Fruit fly (Drosophila melanogaster) whole organism, adult: ENCODE measurements around the gene HisRS.
A peak's percentile ranks its signal among the peaks of the same experiment; 100 is the strongest.

ENCODE experiments used
- CG11617 ChIP-seq: fragments of 200-800 bp; sonication (Bioruptor generic); optimal IDR thresholded peaks from 2 replicates; lab custom pipeline; 2017; ENCODE audit warnings: mild to moderate bottlenecking, missing biosample characterization, missing genetic modification reagents, missing genetic modification characterization
- CG14711 ChIP-seq: fragments of 200-800 bp; sonication (Bioruptor generic); optimal IDR thresholded peaks from 2 replicates; lab custom pipeline; 2018; ENCODE audit warnings: missing biosample characterization, mild to moderate bottlenecking, missing genetic modification characterization, moderate library complexity
- CG7045 ChIP-seq: fragments of 200-800 bp; sonication (Bioruptor generic); optimal IDR thresholded peaks from 2 replicates; lab custom pipeline; 2017; ENCODE audit warnings: missing biosample characterization, mild to moderate bottlenecking, missing genetic modification characterization
- CG7101 ChIP-seq: fragments of 200-800 bp; sonication (Bioruptor generic); optimal IDR thresholded peaks from 2 replicates; lab custom pipeline; 2018; ENCODE audit warnings: missing biosample characterization, mild to moderate bottlenecking, missing genetic modification characterization, moderate library complexity
- Clk ChIP-seq: fragments of 200-800 bp; sonication (Bioruptor generic); optimal IDR thresholded peaks from 2 replicates; lab custom pipeline; 2017; ENCODE audit warnings: missing biosample characterization, missing genetic modification characterization
- cnc ChIP-seq, 2 experiments: fragments of >200 bp; optimal IDR thresholded peaks; 2 replicates each; lab custom pipeline; 2017
- kay ChIP-seq: fragments of 200-800 bp; sonication (Bioruptor generic); peaks from one replicate; lab custom pipeline; 2016; ENCODE audit warnings: missing biosample characterization, missing genetic modification characterization, borderline replicate concordance
- pad ChIP-seq: fragments of 200-800 bp; sonication (Bioruptor generic); optimal IDR thresholded peaks from 3 replicates; lab custom pipeline; 2017; ENCODE audit warnings: missing biosample characterization, missing genetic modification characterization, mild to moderate bottlenecking, moderate library complexity, missing genetic modification reagents
- tj ChIP-seq: fragments of 200-800 bp; sonication (Bioruptor generic); optimal IDR thresholded peaks from 3 replicates; lab custom pipeline; 2017; ENCODE audit warnings: missing biosample characterization, mild to moderate bottlenecking, missing genetic modification characterization, moderate library complexity
- toe ChIP-seq: fragments of 200-800 bp; sonication (Bioruptor generic); optimal IDR thresholded peaks from 2 replicates; lab custom pipeline; 2016; ENCODE audit warnings: missing biosample characterization, missing genetic modification characterization

dm6 chrX:18504948-18505597 lies 10.2 kb upstream of the HisRS start, which contains the start of gene Wnt5:
- TF ChIP-seq kay (no peak), CG7101 (tag; lab: Kevin White, UChicago) (no peak), toe (GFP tag; lab: Kevin White, UChicago) (no peak), CG11617 (GFP tag; lab: Kevin White, UChicago) (no peak), CG7045 (GFP tag; lab: Kevin White, UChicago) (no peak), pad (GFP tag; lab: Kevin White, UChicago) (peak; percentile 62), CG14711 (tag; lab: Kevin White, UChicago) (no peak), Clk (no peak), tj (GFP tag; lab: Kevin White, UChicago) (no peak), cnc (optimal IDR thresholded peaks at IDR 0.05; lab: Kevin White, UChicago) (no peak)
